Fruit fly (Drosophila melanogaster) whole organism, embryonic: ENCODE results near the gene Mo25.

Experiments used
- Aef1 ChIP-seq: fragments of 200-800 bp; sonication (Bioruptor generic); IDR thresholded peaks from 3 replicates; pipeline ENCODE4 v1.3.6; 2022; ENCODE audit warnings: missing biosample characterization, missing genetic modification characterization
- Bdp1 ChIP-seq: fragments of 200-800 bp; sonication (Bioruptor generic); optimal IDR thresholded peaks from 3 replicates; lab custom pipeline; 2016; ENCODE audit warnings: missing biosample characterization, missing genetic modification characterization
- CG10565 ChIP-seq: fragments of 200-800 bp; sonication (Bioruptor generic); optimal IDR thresholded peaks from 3 replicates; lab custom pipeline; 2016; ENCODE audit warnings: missing biosample characterization, mild to moderate bottlenecking, missing genetic modification characterization
- CG11085 ChIP-seq: fragments of 200-800 bp; sonication (Bioruptor generic); IDR thresholded peaks from 2 replicates; pipeline ENCODE4 v1.3.6; 2022; ENCODE audit warnings: missing biosample characterization, missing genetic modification characterization
- CG11093 ChIP-seq: fragments of 200-800 bp; sonication (Bioruptor generic); IDR thresholded peaks from 3 replicates; pipeline ENCODE4 v1.3.6; 2022; ENCODE audit warnings: missing biosample characterization, missing genetic modification characterization
- CG12236 ChIP-seq: fragments of 200-800 bp; sonication (Bioruptor generic); optimal IDR thresholded peaks from 2 replicates; lab custom pipeline; 2016; ENCODE audit warnings: missing biosample characterization, missing genetic modification characterization
- CG13287 ChIP-seq: fragments of 200-800 bp; sonication (Bioruptor generic); IDR thresholded peaks from 2 replicates; pipeline ENCODE4 v1.3.6; 2022; ENCODE audit warnings: missing biosample characterization, missing genetic modification characterization; ENCODE audit not compliant: partially characterized antibody
- CG13296 ChIP-seq: fragments of 200-800 bp; sonication (Bioruptor generic); optimal IDR thresholded peaks from 3 replicates; lab custom pipeline; 2018; ENCODE audit warnings: missing biosample characterization, mild to moderate bottlenecking, missing genetic modification characterization
- CG13775 ChIP-seq: fragments of 200-800 bp; sonication (Bioruptor generic); optimal IDR thresholded peaks from 3 replicates; lab custom pipeline; 2017; ENCODE audit warnings: missing biosample characterization, mild to moderate bottlenecking, missing genetic modification characterization
- CG14441 ChIP-seq: fragments of 200-800 bp; sonication (Bioruptor generic); IDR thresholded peaks from 2 replicates; pipeline ENCODE4 v1.3.6; 2022; ENCODE audit warnings: missing biosample characterization, missing genetic modification characterization
- CG16813 ChIP-seq: fragments of 200-800 bp; sonication (Bioruptor generic); IDR thresholded peaks from 3 replicates; pipeline ENCODE4 v1.3.6; 2022; ENCODE audit warnings: missing biosample characterization, missing genetic modification characterization; ENCODE audit not compliant: partially characterized antibody
- CG18599 ChIP-seq: fragments of 200-800 bp; sonication (Bioruptor generic); optimal IDR thresholded peaks from 3 replicates; lab custom pipeline; 2017; ENCODE audit warnings: missing biosample characterization, missing genetic modification characterization, mild to moderate bottlenecking, moderate library complexity, missing genetic modification reagents
- CG2129 ChIP-seq: fragments of 200-800 bp; sonication (Bioruptor generic); IDR thresholded peaks from 2 replicates; pipeline ENCODE4 v1.3.6; 2022; ENCODE audit warnings: missing biosample characterization, missing genetic modification characterization; ENCODE audit not compliant: partially characterized antibody
- CG2712 ChIP-seq: fragments of 200-800 bp; optimal IDR thresholded peaks from 3 replicates; lab custom pipeline; 2019; ENCODE audit warnings: missing biosample characterization, mild to moderate bottlenecking, missing genetic modification characterization, moderate library complexity
- CG2875 ChIP-seq: fragments of 200-800 bp; sonication (Bioruptor generic); optimal IDR thresholded peaks from 2 replicates; lab custom pipeline; 2017; ENCODE audit warnings: missing biosample characterization, mild to moderate bottlenecking, missing genetic modification characterization, missing genetic modification reagents
- CG31224 ChIP-seq: fragments of 200-800 bp; sonication (Bioruptor generic); IDR thresholded peaks from 2 replicates; pipeline ENCODE4 v1.3.6; 2022; ENCODE audit warnings: missing biosample characterization, missing genetic modification characterization
- CG34224 ChIP-seq: fragments of 200-800 bp; sonication (Bioruptor generic); IDR thresholded peaks from 3 replicates; pipeline ENCODE4 v1.3.6; 2022; ENCODE audit warnings: missing biosample characterization, missing genetic modification characterization; ENCODE audit not compliant: partially characterized antibody
- CG6791 ChIP-seq: fragments of 200-800 bp; sonication (Bioruptor generic); IDR thresholded peaks from 3 replicates; pipeline ENCODE4 v1.3.6; 2022; ENCODE audit warnings: missing biosample characterization, missing genetic modification characterization; ENCODE audit not compliant: partially characterized antibody
- CG7928 ChIP-seq: fragments of 200-800 bp; sonication (Bioruptor generic); optimal IDR thresholded peaks from 2 replicates; lab custom pipeline; 2017; ENCODE audit warnings: missing biosample characterization, mild to moderate bottlenecking, missing genetic modification characterization
- CG8281 ChIP-seq: fragments of 200-800 bp; sonication (Bioruptor generic); optimal IDR thresholded peaks from 2 replicates; lab custom pipeline; 2018; ENCODE audit warnings: missing biosample characterization, mild to moderate bottlenecking, missing genetic modification characterization, moderate library complexity
- CG8478 ChIP-seq: fragments of >200 bp; optimal IDR thresholded peaks from 2 replicates; lab custom pipeline; 2018
- D19A ChIP-seq: fragments of 200-800 bp; optimal IDR thresholded peaks from 3 replicates; lab custom pipeline; 2019; ENCODE audit warnings: missing biosample characterization, mild to moderate bottlenecking, missing genetic modification characterization, moderate library complexity
- Dbx ChIP-seq: fragments of 200-800 bp; sonication (Bioruptor generic); IDR thresholded peaks from 3 replicates; pipeline ENCODE4 v1.3.6; 2022; ENCODE audit warnings: missing biosample characterization, missing genetic modification characterization
- E2f1 ChIP-seq: fragments of 200-800 bp; sonication (Bioruptor generic); IDR thresholded peaks from 2 replicates; pipeline ENCODE4 v1.3.6; 2022; ENCODE audit warnings: missing biosample characterization, missing genetic modification characterization
- Fer2 ChIP-seq: fragments of 200-800 bp; sonication (Bioruptor generic); optimal IDR thresholded peaks from 2 replicates; lab custom pipeline; 2018; ENCODE audit warnings: missing biosample characterization, mild to moderate bottlenecking, missing genetic modification characterization, moderate library complexity
- GATAe ChIP-seq: fragments of 200-800 bp; sonication (Bioruptor generic); conservative IDR thresholded peaks from 2 replicates; pipeline ENCODE4 v1.3.6; 2022; ENCODE audit warnings: missing biosample characterization, missing genetic modification characterization
- H15 ChIP-seq: fragments of 200-800 bp; sonication (Bioruptor generic); IDR thresholded peaks from 3 replicates; pipeline ENCODE4 v1.3.6; 2022; ENCODE audit warnings: missing biosample characterization, missing genetic modification characterization
- HHEX ChIP-seq: fragments of 200-800 bp; sonication (Bioruptor generic); optimal IDR thresholded peaks from 3 replicates; lab custom pipeline; 2017; ENCODE audit warnings: missing biosample characterization, mild to moderate bottlenecking, missing genetic modification characterization, missing genetic modification reagents
- Hr39 ChIP-seq: fragments of >200 bp; optimal IDR thresholded peaks from 2 replicates; lab custom pipeline; 2017
- Oaz ChIP-seq: fragments of 200-800 bp; sonication (Bioruptor generic); IDR thresholded peaks from 2 replicates; pipeline ENCODE4 v1.3.6; 2022; ENCODE audit warnings: missing biosample characterization, missing genetic modification characterization
- Rfx ChIP-seq: fragments of 200-800 bp; sonication (Bioruptor generic); IDR thresholded peaks from 2 replicates; pipeline ENCODE4 v1.3.6; 2022; ENCODE audit warnings: missing biosample characterization, missing genetic modification characterization
- Rx ChIP-seq: fragments of 200-800 bp; sonication (Bioruptor generic); IDR thresholded peaks from 2 replicates; pipeline ENCODE4 v1.3.6; 2022; ENCODE audit warnings: missing biosample characterization, missing genetic modification characterization
- Sox100B ChIP-seq: fragments of 200-800 bp; sonication (Bioruptor generic); optimal IDR thresholded peaks from 3 replicates; lab custom pipeline; 2018; ENCODE audit warnings: missing biosample characterization, mild to moderate bottlenecking, missing genetic modification characterization
- Sry-δ ChIP-seq: fragments of 200-800 bp; sonication (Bioruptor generic); optimal IDR thresholded peaks from 2 replicates; lab custom pipeline; 2016; ENCODE audit warnings: missing biosample characterization, missing genetic modification characterization
- Taf1 ChIP-seq: fragments of 200-800 bp; sonication (Bioruptor generic); IDR thresholded peaks from 2 replicates; pipeline ENCODE4 v1.3.6; 2022; ENCODE audit warnings: missing biosample characterization, missing genetic modification characterization
- abd-A ChIP-seq: fragments of 200-800 bp; sonication (Bioruptor generic); optimal IDR thresholded peaks from 3 replicates; lab custom pipeline; 2019; ENCODE audit warnings: missing biosample characterization, mild to moderate bottlenecking, missing genetic modification characterization, moderate library complexity
- cad ChIP-seq: fragments of >200 bp; optimal IDR thresholded peaks from 2 replicates; lab custom pipeline; 2017; ENCODE audit warnings: missing biosample characterization, missing genetic modification characterization
- ci ChIP-seq: fragments of 200-800 bp; sonication (Bioruptor generic); IDR thresholded peaks from 3 replicates; pipeline ENCODE4 v1.3.6; 2022; ENCODE audit warnings: missing biosample characterization, missing genetic modification characterization
- cwo ChIP-seq: fragments of 200-800 bp; sonication (Bioruptor generic); optimal IDR thresholded peaks from 3 replicates; lab custom pipeline; 2017; ENCODE audit warnings: missing biosample characterization, missing genetic modification characterization, mild to moderate bottlenecking, moderate library complexity, missing genetic modification reagents
- fu2 ChIP-seq: fragments of 200-800 bp; sonication (Bioruptor generic); optimal IDR thresholded peaks from 2 replicates; lab custom pipeline; 2016; ENCODE audit warnings: missing biosample characterization, missing genetic modification characterization
- gce ChIP-seq: fragments of 200-800 bp; sonication (Bioruptor generic); IDR thresholded peaks from 3 replicates; pipeline ENCODE4 v1.3.6; 2022; ENCODE audit warnings: missing biosample characterization, missing genetic modification characterization
- grn ChIP-seq: fragments of 200-800 bp; sonication (Bioruptor generic); optimal IDR thresholded peaks from 3 replicates; lab custom pipeline; 2017; ENCODE audit warnings: missing biosample characterization, missing genetic modification characterization
- gt ChIP-seq: fragments of 200-800 bp; sonication (Bioruptor generic); IDR thresholded peaks from 2 replicates; pipeline ENCODE4 v1.3.6; 2022; ENCODE audit warnings: missing biosample characterization, missing genetic modification characterization
- hb ChIP-seq: fragments of 200-800 bp; sonication (Bioruptor generic); IDR thresholded peaks from 3 replicates; pipeline ENCODE4 v1.3.6; 2022; ENCODE audit warnings: missing biosample characterization, missing genetic modification characterization; ENCODE audit not compliant: partially characterized antibody
- insv ChIP-seq, 2 experiments: fragments of 200-800 bp; sonication (Bioruptor generic); optimal IDR thresholded peaks; 3 replicates each; lab custom pipeline; 2016 to 2018; ENCODE audit warnings: missing biosample characterization in 2 of 2, missing genetic modification characterization in 2 of 2
- kay ChIP-seq: fragments of 200-800 bp; sonication (Bioruptor generic); optimal IDR thresholded peaks from 2 replicates; lab custom pipeline; 2016; ENCODE audit warnings: missing biosample characterization, missing genetic modification characterization
- phol ChIP-seq: fragments of 200-800 bp; sonication (Bioruptor generic); optimal IDR thresholded peaks from 3 replicates; lab custom pipeline; 2018; ENCODE audit warnings: missing biosample characterization, mild to moderate bottlenecking, missing genetic modification characterization, moderate library complexity
- schlank ChIP-seq: fragments of 200-800 bp; sonication (Bioruptor generic); optimal IDR thresholded peaks from 2 replicates; lab custom pipeline; 2018; ENCODE audit warnings: missing biosample characterization, mild to moderate bottlenecking, missing genetic modification characterization
- sens ChIP-seq: fragments of 200-800 bp; sonication (Bioruptor generic); peaks from one replicate; lab custom pipeline; 2016; ENCODE audit warnings: missing biosample characterization, missing genetic modification characterization
- sr ChIP-seq: fragments of 200-800 bp; sonication (Bioruptor generic); IDR thresholded peaks from 3 replicates; pipeline ENCODE4 v1.3.6; 2022; ENCODE audit warnings: missing biosample characterization, missing genetic modification characterization
- usp ChIP-seq: fragments of >200 bp; optimal IDR thresholded peaks from 2 replicates; lab custom pipeline; 2017; ENCODE audit warnings: missing biosample characterization, missing genetic modification characterization
- zfh2 ChIP-seq: fragments of 200-800 bp; sonication (Bioruptor generic); optimal IDR thresholded peaks from 2 replicates; lab custom pipeline; 2016; ENCODE audit warnings: missing biosample characterization, missing genetic modification characterization

Gene Mo25

dm6 chr3L:16594922-16595518 is 20.3 kb downstream of the Mo25 start, which contains the start of the genes spd-2 and Apl (continued):
- no peak for TF ChIP-seq CG2712 (tag; lab: Kevin White, UChicago)
- no peak for TF ChIP-seq gt (GFP tag; lab: Robert Waterston, UW)
- no peak for TF ChIP-seq kay (GFP tag; lab: Kevin White, UChicago)
- no peak for TF ChIP-seq ci (GFP tag; lab: Robert Waterston, UW)
- TF ChIP-seq GATAe (GFP tag; lab: Robert Waterston, UW): no peak
- TF ChIP-seq CG14441: no peak
- no peak for TF ChIP-seq CG11085 (GFP tag; lab: Robert Waterston, UW)
- no peak for TF ChIP-seq CG11093 (GFP tag; lab: Robert Waterston, UW)
- TF ChIP-seq cwo (GFP tag; lab: Kevin White, UChicago): no peak
- no peak for TF ChIP-seq Fer2 (tag; lab: Kevin White, UChicago)
- no peak for TF ChIP-seq Sox100B (GFP tag; lab: Kevin White, UChicago)
- TF ChIP-seq abd-A (tag; lab: Kevin White, UChicago): no peak
- no peak for TF ChIP-seq CG31224 (GFP tag; lab: Robert Waterston, UW)
- no peak for TF ChIP-seq CG8281 (tag; lab: Kevin White, UChicago)
- TF ChIP-seq Aef1: no peak
- TF ChIP-seq grn: no peak
- no peak for TF ChIP-seq Rfx (GFP tag; lab: Robert Waterston, UW)
- no peak for TF ChIP-seq CG10565 (GFP tag; lab: Kevin White, UChicago)
- peak; percentile 58 for TF ChIP-seq CG13287 (GFP tag; lab: Robert Waterston, UW)
- no peak for TF ChIP-seq CG18599 (GFP tag; lab: Kevin White, UChicago)
- no peak for TF ChIP-seq Oaz
- TF ChIP-seq gce (GFP tag; lab: Robert Waterston, UW): no peak
- TF ChIP-seq CG13775 (GFP tag; lab: Kevin White, UChicago): no peak
- TF ChIP-seq phol (tag; lab: Kevin White, UChicago): peak; percentile 90
- TF ChIP-seq hb (GFP tag; lab: Robert Waterston, UW): peak; percentile 68; the same call in 2 of the 3 replicates
- TF ChIP-seq E2f1 (GFP tag; lab: Robert Waterston, UW): no peak
- TF ChIP-seq CG6791 (GFP tag; lab: Robert Waterston, UW): peak; percentile 52; the same call in 1 of the 3 replicates
- TF ChIP-seq CG2875 (GFP tag; lab: Kevin White, UChicago): no peak
- no peak for TF ChIP-seq D19A (tag; lab: Kevin White, UChicago)
- TF ChIP-seq CG7928 (GFP tag; lab: Kevin White, UChicago): peak; percentile 85
- TF ChIP-seq schlank (tag; lab: Kevin White, UChicago): no peak
- TF ChIP-seq cad: no peak
- TF ChIP-seq CG34224: peak; percentile 56; the same call in 1 of the 3 replicates
- no peak for TF ChIP-seq CG2129
- TF ChIP-seq Dbx (GFP tag; lab: Robert Waterston, UW): no peak
- TF ChIP-seq zfh2 (GFP tag; lab: Kevin White, UChicago): no peak
- TF ChIP-seq fu2: no peak
- peak; percentile 61 for TF ChIP-seq CG16813
- no peak for TF ChIP-seq H15 (GFP tag; lab: Robert Waterston, UW)
- TF ChIP-seq Hr39 (lab: Kevin White, UChicago): no peak
- TF ChIP-seq insv (GFP tag; optimal IDR thresholded peaks at IDR 0.05; lab: Kevin White, UChicago): no peak
- TF ChIP-seq Rx: no peak
- no peak for TF ChIP-seq usp (GFP tag; lab: Kevin White, UChicago)
- TF ChIP-seq sr (GFP tag; lab: Robert Waterston, UW): no peak
- TF ChIP-seq Sry-δ (GFP tag; lab: Kevin White, UChicago): no peak
- no peak for TF ChIP-seq CG12236 (GFP tag; lab: Kevin White, UChicago)
- TF ChIP-seq Taf1 (GFP tag; lab: Robert Waterston, UW): no peak
- no peak for TF ChIP-seq CG13296 (GFP tag; lab: Kevin White, UChicago)
- TF ChIP-seq HHEX (GFP tag; lab: Kevin White, UChicago): no peak
- TF ChIP-seq CG8478 (lab: Kevin White, UChicago): no peak
- TF ChIP-seq Bdp1 (GFP tag; lab: Kevin White, UChicago): no peak
- no peak for TF ChIP-seq sens (GFP tag; lab: Kevin White, UChicago)
